Fruit fly (Drosophila melanogaster) whole organism, embryonic: ENCODE measurements around the gene CG11596.
A peak's percentile ranks its signal among the peaks of the same experiment; 100 is the strongest.

Experiments
- C15 ChIP-seq: fragments of 200-800 bp; sonication (Bioruptor generic); IDR thresholded peaks from 3 replicates; pipeline ENCODE4 v1.3.6; 2022; ENCODE audit warnings: missing biosample characterization, missing genetic modification characterization
- CG10366 ChIP-seq: fragments of 200-800 bp; sonication (Bioruptor generic); IDR thresholded peaks from 2 replicates; pipeline ENCODE4 v1.3.6; 2022; ENCODE audit warnings: missing biosample characterization, missing genetic modification characterization
- CG10543 ChIP-seq: fragments of 200-800 bp; sonication (Bioruptor generic); optimal IDR thresholded peaks from 3 replicates; lab custom pipeline; 2017; ENCODE audit warnings: missing biosample characterization, mild to moderate bottlenecking, missing genetic modification characterization, moderate library complexity
- CG12071 ChIP-seq: fragments of 200-800 bp; sonication (Bioruptor generic); optimal IDR thresholded peaks from 3 replicates; lab custom pipeline; 2018; ENCODE audit warnings: missing biosample characterization, mild to moderate bottlenecking, missing genetic modification characterization
- CG12155 ChIP-seq: fragments of 200-800 bp; sonication (Bioruptor generic); optimal IDR thresholded peaks from 3 replicates; lab custom pipeline; 2016; ENCODE audit warnings: missing biosample characterization, missing genetic modification characterization
- CG1233 ChIP-seq: fragments of 200-800 bp; sonication (Bioruptor generic); optimal IDR thresholded peaks from 4 replicates; lab custom pipeline; 2018; ENCODE audit warnings: missing biosample characterization, mild to moderate bottlenecking, missing genetic modification characterization
- CG1602 ChIP-seq: fragments of 200-800 bp; sonication (Bioruptor generic); optimal IDR thresholded peaks from 3 replicates; lab custom pipeline; 2016; ENCODE audit warnings: missing biosample characterization, missing genetic modification characterization
- CG16779 ChIP-seq: fragments of 200-800 bp; sonication (Bioruptor generic); IDR thresholded peaks from 2 replicates; pipeline ENCODE4 v1.3.6; 2022; ENCODE audit warnings: missing biosample characterization, missing genetic modification characterization
- CG2712 ChIP-seq: fragments of 200-800 bp; optimal IDR thresholded peaks from 3 replicates; lab custom pipeline; 2019; ENCODE audit warnings: missing biosample characterization, mild to moderate bottlenecking, missing genetic modification characterization, moderate library complexity
- CG30431 ChIP-seq: fragments of 200-800 bp; sonication (Bioruptor generic); optimal IDR thresholded peaks from 2 replicates; lab custom pipeline; 2017; ENCODE audit warnings: missing biosample characterization, missing genetic modification characterization
- CG31365 ChIP-seq: fragments of 200-800 bp; sonication (Bioruptor generic); optimal IDR thresholded peaks from 2 replicates; lab custom pipeline; 2018; ENCODE audit warnings: missing biosample characterization, mild to moderate bottlenecking, missing genetic modification characterization
- CG32767 ChIP-seq: fragments of 200-800 bp; sonication (Bioruptor generic); IDR thresholded peaks from 2 replicates; pipeline ENCODE4 v1.3.6; 2022; ENCODE audit warnings: missing biosample characterization, missing genetic modification characterization
- CG3281 ChIP-seq: fragments of 200-800 bp; sonication (Bioruptor generic); optimal IDR thresholded peaks from 3 replicates; lab custom pipeline; 2017; ENCODE audit warnings: missing biosample characterization, mild to moderate bottlenecking, missing genetic modification characterization
- CG34376 ChIP-seq: fragments of 200-800 bp; sonication (Bioruptor generic); optimal IDR thresholded peaks from 2 replicates; lab custom pipeline; 2018; ENCODE audit warnings: missing biosample characterization, mild to moderate bottlenecking, missing genetic modification characterization
- CG3995 ChIP-seq: fragments of 200-800 bp; sonication (Bioruptor generic); optimal IDR thresholded peaks from 3 replicates; lab custom pipeline; 2016; ENCODE audit warnings: missing biosample characterization, missing genetic modification characterization
- CG6272 ChIP-seq: fragments of 200-800 bp; sonication (Bioruptor generic); IDR thresholded peaks from 2 replicates; pipeline ENCODE4 v1.3.6; 2022; ENCODE audit warnings: missing biosample characterization, missing genetic modification characterization
- CG7928 ChIP-seq: fragments of 200-800 bp; sonication (Bioruptor generic); optimal IDR thresholded peaks from 2 replicates; lab custom pipeline; 2017; ENCODE audit warnings: missing biosample characterization, mild to moderate bottlenecking, missing genetic modification characterization
- CG8290 ChIP-seq, 3 experiments: fragments of 200-800 bp; sonication (Bioruptor generic); optimal IDR thresholded peaks; 2 replicates each; lab custom pipeline; 2016 to 2019; ENCODE audit warnings: missing biosample characterization in 3 of 3, missing genetic modification characterization in 3 of 3, mild to moderate bottlenecking in 2 of 3, moderate library complexity in 1 of 3
- CG9215 ChIP-seq: fragments of 200-800 bp; sonication (Bioruptor generic); IDR thresholded peaks from 2 replicates; pipeline ENCODE4 v1.3.6; 2022; ENCODE audit warnings: missing biosample characterization, missing genetic modification characterization
- Chrac-16 ChIP-seq: fragments of 200-800 bp; sonication (Bioruptor generic); optimal IDR thresholded peaks from 3 replicates; lab custom pipeline; 2016; ENCODE audit warnings: missing biosample characterization, missing genetic modification characterization
- Dll ChIP-seq: fragments of 200-800 bp; sonication (Bioruptor generic); IDR thresholded peaks from 4 replicates; pipeline ENCODE4 v1.3.6; 2022; ENCODE audit warnings: missing biosample characterization, missing genetic modification characterization; ENCODE audit not compliant: partially characterized antibody
- Elba2 ChIP-seq: fragments of 200-800 bp; sonication (Bioruptor generic); optimal IDR thresholded peaks from 3 replicates; lab custom pipeline; 2016; ENCODE audit warnings: missing biosample characterization, missing genetic modification characterization
- GATAe ChIP-seq: fragments of 200-800 bp; sonication (Bioruptor generic); conservative IDR thresholded peaks from 2 replicates; pipeline ENCODE4 v1.3.6; 2022; ENCODE audit warnings: missing biosample characterization, missing genetic modification characterization
- HLH54F ChIP-seq: fragments of 200-800 bp; sonication (Bioruptor generic); optimal IDR thresholded peaks from 3 replicates; lab custom pipeline; 2016; ENCODE audit warnings: missing biosample characterization, missing genetic modification characterization
- Med ChIP-seq: fragments of 200-800 bp; sonication (Bioruptor generic); peaks from one replicate; lab custom pipeline; 2016; ENCODE audit warnings: missing biosample characterization, missing genetic modification characterization, mild to moderate bottlenecking, inconsistent platforms, moderate library complexity
- Optix ChIP-seq: fragments of 200-800 bp; sonication (Bioruptor generic); IDR thresholded peaks from 3 replicates; pipeline ENCODE4 v1.3.6; 2022; ENCODE audit warnings: missing biosample characterization, missing genetic modification characterization
- Poxn ChIP-seq: fragments of 200-800 bp; sonication (Bioruptor generic); IDR thresholded peaks from 2 replicates; pipeline ENCODE4 v1.3.6; 2022; ENCODE audit warnings: missing biosample characterization, missing genetic modification characterization
- Scr ChIP-seq: fragments of 200-800 bp; sonication (Bioruptor generic); IDR thresholded peaks from 2 replicates; pipeline ENCODE4 v1.3.6; 2022; ENCODE audit warnings: missing biosample characterization, missing genetic modification characterization; ENCODE audit not compliant: partially characterized antibody
- Xbp1 ChIP-seq: fragments of 200-800 bp; sonication (Bioruptor generic); optimal IDR thresholded peaks from 3 replicates; lab custom pipeline; 2016; ENCODE audit warnings: missing biosample characterization, mild to moderate bottlenecking, missing genetic modification characterization
- ap ChIP-seq: fragments of 200-800 bp; sonication (Bioruptor generic); IDR thresholded peaks from 2 replicates; pipeline ENCODE4 v1.3.6; 2022; ENCODE audit warnings: missing biosample characterization, missing genetic modification characterization
- bbx ChIP-seq: fragments of 200-800 bp; sonication (Bioruptor generic); IDR thresholded peaks from 2 replicates; pipeline ENCODE4 v1.3.6; 2022; ENCODE audit warnings: missing biosample characterization, missing genetic modification characterization; ENCODE audit not compliant: partially characterized antibody
- bsh ChIP-seq, 2 experiments: fragments of 200-800 bp; sonication (Bioruptor generic); optimal IDR thresholded peaks; 2 replicates each; lab custom pipeline; 2017 to 2018; ENCODE audit warnings: mild to moderate bottlenecking in 2 of 2, missing biosample characterization in 2 of 2, missing genetic modification characterization in 2 of 2, moderate library complexity in 1 of 2
- cas ChIP-seq: fragments of 200-800 bp; sonication (Bioruptor generic); IDR thresholded peaks from 2 replicates; pipeline ENCODE4 v1.3.6; 2022; ENCODE audit warnings: missing biosample characterization, missing genetic modification characterization
- corto ChIP-seq: fragments of 200-800 bp; sonication (Bioruptor generic); optimal IDR thresholded peaks from 2 replicates; lab custom pipeline; 2016; ENCODE audit warnings: missing biosample characterization, mild to moderate bottlenecking, missing genetic modification characterization, moderate library complexity
- dysf ChIP-seq: fragments of 200-800 bp; sonication (Bioruptor generic); IDR thresholded peaks from 3 replicates; pipeline ENCODE4 v1.3.6; 2022; ENCODE audit warnings: missing biosample characterization, missing genetic modification characterization
- eyg ChIP-seq: fragments of 200-800 bp; sonication (Bioruptor generic); optimal IDR thresholded peaks from 3 replicates; lab custom pipeline; 2016; ENCODE audit warnings: missing biosample characterization, missing genetic modification characterization
- fu2 ChIP-seq: fragments of 200-800 bp; sonication (Bioruptor generic); optimal IDR thresholded peaks from 2 replicates; lab custom pipeline; 2016; ENCODE audit warnings: missing biosample characterization, missing genetic modification characterization
- ind ChIP-seq: fragments of 200-800 bp; sonication (Bioruptor generic); optimal IDR thresholded peaks from 3 replicates; lab custom pipeline; 2016; ENCODE audit warnings: missing biosample characterization, missing genetic modification characterization
- nau ChIP-seq: fragments of 200-800 bp; sonication (Bioruptor generic); optimal IDR thresholded peaks from 3 replicates; lab custom pipeline; 2017; ENCODE audit warnings: missing biosample characterization, mild to moderate bottlenecking, missing genetic modification characterization, missing genetic modification reagents
- nerfin-2 ChIP-seq: fragments of 200-800 bp; sonication (Bioruptor generic); IDR thresholded peaks from 2 replicates; pipeline ENCODE4 v1.3.6; 2022; ENCODE audit warnings: missing biosample characterization, missing genetic modification characterization; ENCODE audit not compliant: partially characterized antibody
- nom ChIP-seq: fragments of 200-800 bp; sonication (Bioruptor generic); optimal IDR thresholded peaks from 2 replicates; lab custom pipeline; 2017; ENCODE audit warnings: missing biosample characterization, missing genetic modification characterization, mild to moderate bottlenecking, moderate library complexity, missing genetic modification reagents
- oc ChIP-seq: fragments of 200-800 bp; sonication (Bioruptor generic); optimal IDR thresholded peaks from 2 replicates; lab custom pipeline; 2018; ENCODE audit warnings: missing biosample characterization, mild to moderate bottlenecking, missing genetic modification characterization, moderate library complexity
- pnt ChIP-seq: fragments of 200-800 bp; sonication (Bioruptor generic); optimal IDR thresholded peaks from 3 replicates; lab custom pipeline; 2016; ENCODE audit warnings: missing biosample characterization, missing genetic modification characterization
- prd ChIP-seq, 3 experiments: fragments of >200 bp in 2 of 3; fragments of 200-800 bp in 1 of 3; sonication (Bioruptor generic) in 1 of 3; optimal IDR thresholded peaks in 2 of 3; IDR thresholded peaks in 1 of 3; 2 replicates in 2 of 3; 3 replicates in 1 of 3; pipeline versions ENCODE4 v1.3.6 to Lab custom; 2017 to 2022; ENCODE audit warnings: missing biosample characterization in 1 of 3, missing genetic modification characterization in 1 of 3
- slp2 ChIP-seq: fragments of 200-800 bp; sonication (Bioruptor generic); optimal IDR thresholded peaks from 2 replicates; lab custom pipeline; 2016; ENCODE audit warnings: missing biosample characterization, missing genetic modification characterization
- sug ChIP-seq: fragments of 200-800 bp; optimal IDR thresholded peaks from 2 replicates; lab custom pipeline; 2019; ENCODE audit warnings: missing biosample characterization, mild to moderate bottlenecking, missing genetic modification characterization, moderate library complexity
- tgo ChIP-seq: fragments of 200-800 bp; sonication (Bioruptor generic); IDR thresholded peaks from 3 replicates; pipeline ENCODE4 v1.3.6; 2022; ENCODE audit warnings: missing biosample characterization, missing genetic modification characterization
- trem ChIP-seq: fragments of 200-800 bp; optimal IDR thresholded peaks from 3 replicates; lab custom pipeline; 2019; ENCODE audit warnings: missing biosample characterization, mild to moderate bottlenecking, missing genetic modification characterization, moderate library complexity
- vnd ChIP-seq: fragments of 200-800 bp; sonication (Bioruptor generic); IDR thresholded peaks from 3 replicates; pipeline ENCODE4 v1.3.6; 2022; ENCODE audit warnings: missing biosample characterization, missing genetic modification characterization; ENCODE audit not compliant: partially characterized antibody

CG11596 gene

dm6 chrX:1901605-1902136 is 25.8 kb upstream of the CG11596 start, which contains the start of gene Ldaf1 (continued):
- no peak for TF ChIP-seq prd (optimal IDR thresholded peaks at IDR 0.05; lab: Kevin White, UChicago)
- TF ChIP-seq prd (GFP tag; IDR thresholded peaks at IDR 0.05; lab: Robert Waterston, UW) = no peak
- no peak for TF ChIP-seq nerfin-2
- no peak for TF ChIP-seq sug
- TF ChIP-seq CG8290 (GFP tag; optimal IDR thresholded peaks at IDR 0.05; lab: Kevin White, UChicago) = no peak
- peak in 1 of 2 experiments; percentile 5 for TF ChIP-seq CG8290 (tag; optimal IDR thresholded peaks at IDR 0.05; lab: Kevin White, UChicago)
- TF ChIP-seq CG31365 (tag; lab: Kevin White, UChicago) = no peak
- no peak for TF ChIP-seq corto (GFP tag; lab: Kevin White, UChicago)
- TF ChIP-seq pnt (GFP tag; lab: Kevin White, UChicago) = no peak
- TF ChIP-seq Elba2 (GFP tag; lab: Kevin White, UChicago) = no peak
- no peak for TF ChIP-seq CG16779 (GFP tag; lab: Robert Waterston, UW)
- peak; percentile 2 for TF ChIP-seq CG34376 (GFP tag; lab: Kevin White, UChicago)
- no peak for TF ChIP-seq ind
- no peak for TF ChIP-seq Xbp1 (GFP tag; lab: Kevin White, UChicago)
- TF ChIP-seq CG32767 (GFP tag; lab: Robert Waterston, UW) = no peak
- TF ChIP-seq CG30431 (GFP tag; lab: Kevin White, UChicago) = no peak
- no peak for TF ChIP-seq ap (GFP tag; lab: Robert Waterston, UW)
- peak; percentile 28 for TF ChIP-seq trem
- TF ChIP-seq CG3281 (GFP tag; lab: Kevin White, UChicago) = peak; percentile 20
- TF ChIP-seq bbx (GFP tag; lab: Robert Waterston, UW) = no peak
- TF ChIP-seq GATAe = no peak
- no peak for TF ChIP-seq tgo
- TF ChIP-seq vnd (GFP tag; lab: Robert Waterston, UW) = no peak
- TF ChIP-seq fu2 (GFP tag; lab: Kevin White, UChicago) = no peak
- no peak for TF ChIP-seq nom (GFP tag; lab: Kevin White, UChicago)
- no peak for TF ChIP-seq slp2 (GFP tag; lab: Kevin White, UChicago)
- TF ChIP-seq Optix (GFP tag; lab: Robert Waterston, UW) = no peak
- TF ChIP-seq Chrac-16 = no peak
- no peak for TF ChIP-seq Poxn
- no peak for TF ChIP-seq C15 (GFP tag; lab: Robert Waterston, UW)
- TF ChIP-seq CG7928 = peak; percentile 87
- TF ChIP-seq Med (GFP tag; lab: Kevin White, UChicago) = peak; percentile 64
- peak; percentile 22 for TF ChIP-seq CG10543 (GFP tag; lab: Kevin White, UChicago)
- TF ChIP-seq CG3995 (GFP tag; lab: Kevin White, UChicago) = no peak
- no peak for TF ChIP-seq dysf (GFP tag; lab: Robert Waterston, UW)
- no peak for TF ChIP-seq CG6272 (GFP tag; lab: Robert Waterston, UW)
- 0 out of 2 replicates have a peak, but pooled peaks have one; percentile 23 for TF ChIP-seq Scr
- no peak for TF ChIP-seq CG12071 (GFP tag; lab: Kevin White, UChicago)
- no peak for TF ChIP-seq CG10366 (GFP tag; lab: Robert Waterston, UW)
- TF ChIP-seq CG2712 = no peak
- no peak for TF ChIP-seq CG9215 (GFP tag; lab: Robert Waterston, UW)
- no peak for TF ChIP-seq oc (tag; lab: Kevin White, UChicago)
- TF ChIP-seq CG1602 (GFP tag; lab: Kevin White, UChicago) = no peak
- no peak for TF ChIP-seq CG12155 (GFP tag; lab: Kevin White, UChicago)
- TF ChIP-seq bsh (GFP tag; optimal IDR thresholded peaks at IDR 0.05; lab: Kevin White, UChicago) = no peak
- no peak for TF ChIP-seq CG1233 (GFP tag; lab: Kevin White, UChicago)
- TF ChIP-seq nau (GFP tag; lab: Kevin White, UChicago) = no peak
- 0 out of 4 replicates have a peak, but pooled peaks have one; percentile 25 for TF ChIP-seq Dll
- no peak for TF ChIP-seq cas (GFP tag; lab: Robert Waterston, UW)
- TF ChIP-seq HLH54F (GFP tag; lab: Kevin White, UChicago) = no peak
- TF ChIP-seq eyg (GFP tag; lab: Kevin White, UChicago) = no peak
